Fruit fly (Drosophila melanogaster): Measurements from ENCODE around the gene msi.

- TF ChIP-seq CTCF (optimal IDR thresholded peaks at IDR 0.05) (no peak), CG8478 (optimal IDR thresholded peaks at IDR 0.05) (no peak)
Measured at dm6 chr3R:25609027-25609426, 93.1 kb downstream of the msi start, which contains the start of gene ymp.
